Fruit fly (Drosophila melanogaster) whole organism, embryonic: ENCODE results near the gene CG14309.

Experiments
- Aef1 ChIP-seq: fragments of 200-800 bp; sonication (Bioruptor generic); IDR thresholded peaks from 3 replicates; pipeline ENCODE4 v1.3.6; 2022; ENCODE audit warnings: missing biosample characterization, missing genetic modification characterization
- C15 ChIP-seq: fragments of 200-800 bp; sonication (Bioruptor generic); IDR thresholded peaks from 3 replicates; pipeline ENCODE4 v1.3.6; 2022; ENCODE audit warnings: missing biosample characterization, missing genetic modification characterization
- CG10209 ChIP-seq: fragments of 200-800 bp; sonication (Bioruptor generic); optimal IDR thresholded peaks from 3 replicates; lab custom pipeline; 2017; ENCODE audit warnings: missing biosample characterization, mild to moderate bottlenecking, missing genetic modification characterization, missing genetic modification reagents
- CG10366 ChIP-seq: fragments of 200-800 bp; sonication (Bioruptor generic); IDR thresholded peaks from 2 replicates; pipeline ENCODE4 v1.3.6; 2022; ENCODE audit warnings: missing biosample characterization, missing genetic modification characterization
- CG10462 ChIP-seq: fragments of 200-800 bp; sonication (Bioruptor generic); optimal IDR thresholded peaks from 2 replicates; lab custom pipeline; 2016; ENCODE audit warnings: missing biosample characterization, missing genetic modification characterization
- CG11085 ChIP-seq: fragments of 200-800 bp; sonication (Bioruptor generic); IDR thresholded peaks from 2 replicates; pipeline ENCODE4 v1.3.6; 2022; ENCODE audit warnings: missing biosample characterization, missing genetic modification characterization
- CG12071 ChIP-seq: fragments of 200-800 bp; sonication (Bioruptor generic); optimal IDR thresholded peaks from 3 replicates; lab custom pipeline; 2018; ENCODE audit warnings: missing biosample characterization, mild to moderate bottlenecking, missing genetic modification characterization
- CG12219 ChIP-seq: fragments of 200-800 bp; sonication (Bioruptor generic); optimal IDR thresholded peaks from 3 replicates; lab custom pipeline; 2018; ENCODE audit warnings: missing biosample characterization, mild to moderate bottlenecking, missing genetic modification characterization
- CG12659 ChIP-seq: fragments of 200-800 bp; sonication (Bioruptor generic); optimal IDR thresholded peaks from 3 replicates; lab custom pipeline; 2017; ENCODE audit warnings: mild to moderate bottlenecking, missing biosample characterization, missing genetic modification reagents, missing genetic modification characterization
- CG13424 ChIP-seq: fragments of 200-800 bp; sonication (Bioruptor generic); optimal IDR thresholded peaks from 2 replicates; lab custom pipeline; 2019; ENCODE audit warnings: missing biosample characterization, mild to moderate bottlenecking, missing genetic modification characterization, moderate library complexity
- CG14860 ChIP-seq: fragments of 200-800 bp; sonication (Bioruptor generic); IDR thresholded peaks from 3 replicates; pipeline ENCODE4 v1.3.6; 2022; ENCODE audit warnings: missing biosample characterization, missing genetic modification characterization; ENCODE audit not compliant: partially characterized antibody
- CG1603 ChIP-seq: fragments of 200-800 bp; sonication (Bioruptor generic); optimal IDR thresholded peaks from 2 replicates; lab custom pipeline; 2019; ENCODE audit warnings: missing biosample characterization, mild to moderate bottlenecking, missing genetic modification characterization, moderate library complexity
- CG16863 ChIP-seq: fragments of 200-800 bp; sonication (Bioruptor generic); optimal IDR thresholded peaks from 3 replicates; lab custom pipeline; 2016; ENCODE audit warnings: missing biosample characterization, missing genetic modification characterization
- CG2120 ChIP-seq: fragments of 200-800 bp; sonication (Bioruptor generic); optimal IDR thresholded peaks from 3 replicates; lab custom pipeline; 2016; ENCODE audit warnings: missing biosample characterization, missing genetic modification characterization
- CG31224 ChIP-seq: fragments of 200-800 bp; sonication (Bioruptor generic); IDR thresholded peaks from 2 replicates; pipeline ENCODE4 v1.3.6; 2022; ENCODE audit warnings: missing biosample characterization, missing genetic modification characterization
- CG31365 ChIP-seq: fragments of 200-800 bp; sonication (Bioruptor generic); optimal IDR thresholded peaks from 2 replicates; lab custom pipeline; 2018; ENCODE audit warnings: missing biosample characterization, mild to moderate bottlenecking, missing genetic modification characterization
- CG32532 ChIP-seq: fragments of 200-800 bp; sonication (Bioruptor generic); IDR thresholded peaks from 2 replicates; pipeline ENCODE4 v1.3.6; 2022; ENCODE audit warnings: missing biosample characterization, missing genetic modification characterization
- CG3407 ChIP-seq: fragments of 200-800 bp; sonication (Bioruptor generic); optimal IDR thresholded peaks from 2 replicates; lab custom pipeline; 2018; ENCODE audit warnings: missing biosample characterization, mild to moderate bottlenecking, missing genetic modification characterization
- CG43689 ChIP-seq: fragments of 200-800 bp; sonication (Bioruptor generic); IDR thresholded peaks from 2 replicates; pipeline ENCODE4 v1.3.6; 2022; ENCODE audit warnings: missing biosample characterization, missing genetic modification characterization
- CG4404 ChIP-seq: fragments of 200-800 bp; sonication (Bioruptor generic); IDR thresholded peaks from 2 replicates; pipeline ENCODE4 v1.3.6; 2022; ENCODE audit warnings: missing biosample characterization, missing genetic modification characterization
- CG4424 ChIP-seq: fragments of 200-800 bp; sonication (Bioruptor generic); optimal IDR thresholded peaks from 3 replicates; lab custom pipeline; 2016; ENCODE audit warnings: missing biosample characterization, missing genetic modification characterization
- CG4854 ChIP-seq: fragments of 200-800 bp; sonication (Bioruptor generic); optimal IDR thresholded peaks from 2 replicates; lab custom pipeline; 2016; ENCODE audit warnings: missing biosample characterization, missing genetic modification characterization, inconsistent platforms
- CG6765 ChIP-seq: fragments of 200-800 bp; sonication (Bioruptor generic); optimal IDR thresholded peaks from 3 replicates; lab custom pipeline; 2017; ENCODE audit warnings: missing biosample characterization, mild to moderate bottlenecking, missing genetic modification characterization
- CG8765 ChIP-seq: fragments of 200-800 bp; sonication (Bioruptor generic); IDR thresholded peaks from 2 replicates; pipeline ENCODE4 v1.3.6; 2022; ENCODE audit warnings: missing biosample characterization, missing genetic modification characterization
- CG9876 ChIP-seq: fragments of 200-800 bp; sonication (Bioruptor generic); optimal IDR thresholded peaks from 2 replicates; lab custom pipeline; 2016; ENCODE audit warnings: missing biosample characterization, missing genetic modification characterization
- Dp ChIP-seq: fragments of 200-800 bp; sonication (Bioruptor generic); optimal IDR thresholded peaks from 2 replicates; lab custom pipeline; 2018; ENCODE audit warnings: missing biosample characterization, mild to moderate bottlenecking, missing genetic modification characterization, moderate library complexity
- Ets65A ChIP-seq: fragments of 200-800 bp; sonication (Bioruptor generic); peaks from one replicate; lab custom pipeline; 2016; ENCODE audit warnings: missing biosample characterization, missing genetic modification characterization
- Fer2 ChIP-seq: fragments of 200-800 bp; sonication (Bioruptor generic); optimal IDR thresholded peaks from 2 replicates; lab custom pipeline; 2018; ENCODE audit warnings: missing biosample characterization, mild to moderate bottlenecking, missing genetic modification characterization, moderate library complexity
- HHEX ChIP-seq: fragments of 200-800 bp; sonication (Bioruptor generic); optimal IDR thresholded peaks from 3 replicates; lab custom pipeline; 2017; ENCODE audit warnings: missing biosample characterization, mild to moderate bottlenecking, missing genetic modification characterization, missing genetic modification reagents
- NFAT ChIP-seq: fragments of 200-800 bp; sonication (Bioruptor generic); IDR thresholded peaks from 2 replicates; pipeline ENCODE4 v1.3.6; 2022; ENCODE audit warnings: missing biosample characterization, missing genetic modification characterization
- Nf-YC ChIP-seq: fragments of 200-800 bp; optimal IDR thresholded peaks from 3 replicates; lab custom pipeline; 2019; ENCODE audit warnings: missing biosample characterization, mild to moderate bottlenecking, missing genetic modification characterization, moderate library complexity
- Optix ChIP-seq: fragments of 200-800 bp; sonication (Bioruptor generic); IDR thresholded peaks from 3 replicates; pipeline ENCODE4 v1.3.6; 2022; ENCODE audit warnings: missing biosample characterization, missing genetic modification characterization
- Ravus ChIP-seq: fragments of 200-800 bp; sonication (Bioruptor generic); IDR thresholded peaks from 2 replicates; pipeline ENCODE4 v1.3.6; 2022; ENCODE audit warnings: missing biosample characterization, missing genetic modification characterization
- Sin3A ChIP-seq: fragments of >200 bp; optimal IDR thresholded peaks from 2 replicates; lab custom pipeline; 2018
- Spps ChIP-seq: fragments of 200-800 bp; sonication (Bioruptor generic); optimal IDR thresholded peaks from 2 replicates; lab custom pipeline; 2018; ENCODE audit warnings: missing biosample characterization, mild to moderate bottlenecking, missing genetic modification characterization
- Ssrp ChIP-seq: fragments of 200-800 bp; sonication (Bioruptor generic); optimal IDR thresholded peaks from 2 replicates; lab custom pipeline; 2018; ENCODE audit warnings: missing biosample characterization, mild to moderate bottlenecking, missing genetic modification characterization, moderate library complexity
- Usf ChIP-seq: fragments of 200-800 bp; sonication (Bioruptor generic); optimal IDR thresholded peaks from 2 replicates; lab custom pipeline; 2017; ENCODE audit warnings: missing genotype, missing biosample characterization, missing genetic modification characterization
- Xrp1 ChIP-seq: fragments of 200-800 bp; sonication (Bioruptor generic); IDR thresholded peaks from 2 replicates; pipeline ENCODE4 v1.3.6; 2022; ENCODE audit warnings: missing biosample characterization, missing genetic modification characterization
- al ChIP-seq: fragments of 200-800 bp; sonication (Bioruptor generic); IDR thresholded peaks from 2 replicates; pipeline ENCODE4 v1.3.6; 2022; ENCODE audit warnings: missing biosample characterization, missing genetic modification characterization
- crc ChIP-seq: fragments of 200-800 bp; sonication (Bioruptor generic); optimal IDR thresholded peaks from 2 replicates; lab custom pipeline; 2016; ENCODE audit warnings: missing biosample characterization, missing genetic modification characterization
- crp ChIP-seq, 2 experiments: fragments of 200-800 bp; sonication (Bioruptor generic); optimal IDR thresholded peaks; 2 replicates in 1 of 2; 3 replicates in 1 of 2; lab custom pipeline; 2017; ENCODE audit warnings: missing biosample characterization in 2 of 2, missing genetic modification characterization in 2 of 2, mild to moderate bottlenecking in 1 of 2, moderate library complexity in 1 of 2
- dati ChIP-seq: fragments of 200-800 bp; sonication (Bioruptor generic); IDR thresholded peaks from 2 replicates; pipeline ENCODE4 v1.3.6; 2022; ENCODE audit warnings: missing biosample characterization, missing genetic modification characterization
- ems ChIP-seq: fragments of 200-800 bp; sonication (Bioruptor generic); optimal IDR thresholded peaks from 3 replicates; lab custom pipeline; 2016; ENCODE audit warnings: missing biosample characterization, missing genetic modification characterization
- hbn ChIP-seq: fragments of 200-800 bp; sonication (Bioruptor generic); IDR thresholded peaks from 2 replicates; pipeline ENCODE4 v1.3.6; 2022; ENCODE audit warnings: missing biosample characterization, missing genetic modification characterization; ENCODE audit not compliant: partially characterized antibody
- hkb ChIP-seq, 2 experiments: fragments of 200-800 bp in 1 of 2; fragments of >200 bp in 1 of 2; sonication (Bioruptor generic) in 1 of 2; IDR thresholded peaks in 1 of 2; optimal IDR thresholded peaks in 1 of 2; 2 replicates each; pipeline versions ENCODE4 v1.3.6 to Lab custom; 2017 to 2022; ENCODE audit warnings: missing biosample characterization in 1 of 2, missing genetic modification characterization in 1 of 2
- mirr ChIP-seq: fragments of 200-800 bp; sonication (Bioruptor generic); optimal IDR thresholded peaks from 3 replicates; lab custom pipeline; 2018; ENCODE audit warnings: missing biosample characterization, mild to moderate bottlenecking, missing genetic modification characterization
- pita ChIP-seq: fragments of 200-800 bp; sonication (Bioruptor generic); optimal IDR thresholded peaks from 2 replicates; lab custom pipeline; 2017; ENCODE audit warnings: missing biosample characterization, mild to moderate bottlenecking, missing genetic modification characterization
- psq ChIP-seq: fragments of 200-800 bp; sonication (Bioruptor generic); optimal IDR thresholded peaks from 2 replicates; lab custom pipeline; 2017; ENCODE audit warnings: missing biosample characterization, missing genetic modification characterization
- sob ChIP-seq: fragments of 200-800 bp; sonication (Bioruptor generic); IDR thresholded peaks from 2 replicates; pipeline ENCODE4 v1.3.6; 2022; ENCODE audit warnings: missing biosample characterization, missing genetic modification characterization
- stc ChIP-seq: fragments of 200-800 bp; sonication (Bioruptor generic); IDR thresholded peaks from 2 replicates; pipeline ENCODE4 v1.3.6; 2022; ENCODE audit warnings: missing biosample characterization, missing genetic modification characterization
- vvl ChIP-seq: fragments of 200-800 bp; sonication (Bioruptor generic); IDR thresholded peaks from 2 replicates; pipeline ENCODE4 v1.3.6; 2022; ENCODE audit warnings: missing biosample characterization, missing genetic modification characterization
- yki ChIP-seq: fragments of >200 bp; optimal IDR thresholded peaks from 3 replicates; lab custom pipeline; 2018

Gene CG14309

dm6 chr3R:18404713-18405112 is 19.8 kb upstream of the CG14309 start, which contains the start of gene CG7685 (continued):
- TF ChIP-seq CG12071 (GFP tag; lab: Kevin White, UChicago), result peak; percentile 45
- TF ChIP-seq Aef1, result peak; percentile 84
- no peak for TF ChIP-seq CG9876 (GFP tag; lab: Kevin White, UChicago)
- TF ChIP-seq NFAT (GFP tag; lab: Robert Waterston, UW), result peak; percentile 76
- peak; percentile 58; the same call in 1 of the 2 replicates for TF ChIP-seq sob (GFP tag; lab: Robert Waterston, UW)
- TF ChIP-seq hkb (optimal IDR thresholded peaks at IDR 0.05; lab: Kevin White, UChicago), result no peak
- peak; percentile 59 for TF ChIP-seq hkb (GFP tag; IDR thresholded peaks at IDR 0.05; lab: Robert Waterston, UW)
- no peak for TF ChIP-seq Sin3A (lab: Kevin White, UChicago)
- TF ChIP-seq CG4854 (GFP tag; lab: Kevin White, UChicago), result peak; percentile 68
- peak; percentile 66 for TF ChIP-seq CG1603
- TF ChIP-seq CG12219 (GFP tag; lab: Kevin White, UChicago), result peak; percentile 29
- TF ChIP-seq Ssrp, result peak; percentile 33
- TF ChIP-seq CG10462 (GFP tag; lab: Kevin White, UChicago), result no peak
- no peak for TF ChIP-seq Ravus (GFP tag; lab: Robert Waterston, UW)
- peak; percentile 70 for TF ChIP-seq CG32532 (GFP tag; lab: Robert Waterston, UW)
- no peak for TF ChIP-seq Usf (GFP tag; lab: Kevin White, UChicago)
- peak; percentile 85 for TF ChIP-seq CG2120 (GFP tag; lab: Kevin White, UChicago)
- TF ChIP-seq CG10366 (GFP tag; lab: Robert Waterston, UW), result peak; percentile 41
- TF ChIP-seq CG4404 (GFP tag; lab: Robert Waterston, UW), result no peak
- TF ChIP-seq CG43689 (GFP tag; lab: Robert Waterston, UW), result no peak
- peak; percentile 71 for TF ChIP-seq Xrp1 (GFP tag; lab: Robert Waterston, UW)
- TF ChIP-seq crc, result peak; percentile 60
- peak; percentile 33 for TF ChIP-seq Fer2 (tag; lab: Kevin White, UChicago)
- TF ChIP-seq HHEX (GFP tag; lab: Kevin White, UChicago), result peak; percentile 40
- TF ChIP-seq Ets65A (GFP tag; lab: Kevin White, UChicago), result peak; percentile 89
- no peak for TF ChIP-seq hbn (GFP tag; lab: Robert Waterston, UW)
- no peak for TF ChIP-seq CG11085
- TF ChIP-seq al (GFP tag; lab: Robert Waterston, UW), result peak; percentile 34; the same call in 1 of the 2 replicates
- TF ChIP-seq mirr (GFP tag; lab: Kevin White, UChicago), result peak; percentile 66
- TF ChIP-seq pita (GFP tag; lab: Kevin White, UChicago), result no peak
- TF ChIP-seq dati (GFP tag; lab: Robert Waterston, UW), result no peak
- no peak for TF ChIP-seq CG14860 (GFP tag; lab: Robert Waterston, UW)
- TF ChIP-seq CG31365 (tag; lab: Kevin White, UChicago), result peak; percentile 14
- no peak for TF ChIP-seq Spps (tag; lab: Kevin White, UChicago)
- TF ChIP-seq stc (GFP tag; lab: Robert Waterston, UW), result peak; percentile 8; the same call in 1 of the 2 replicates
- peak; percentile 66 for TF ChIP-seq CG13424 (tag; lab: Kevin White, UChicago)
- TF ChIP-seq CG3407 (GFP tag; lab: Kevin White, UChicago), result peak; percentile 23
- no peak for TF ChIP-seq yki
- peak; percentile 66 for TF ChIP-seq ems (GFP tag; lab: Kevin White, UChicago)
- TF ChIP-seq CG8765 (GFP tag; lab: Robert Waterston, UW), result no peak
- TF ChIP-seq vvl (GFP tag; lab: Robert Waterston, UW), result peak; percentile 84
- peak; percentile 58 for TF ChIP-seq CG16863
- peak in 1 of 2 experiments; percentile 60 for TF ChIP-seq crp (GFP tag; optimal IDR thresholded peaks at IDR 0.05; lab: Kevin White, UChicago)
- TF ChIP-seq Dp (GFP tag; lab: Kevin White, UChicago), result peak; percentile 71
- peak; percentile 69 for TF ChIP-seq Nf-YC (tag; lab: Kevin White, UChicago)
- peak; percentile 20 for TF ChIP-seq CG6765 (GFP tag; lab: Kevin White, UChicago)
- TF ChIP-seq Optix (GFP tag; lab: Robert Waterston, UW), result no peak
- no peak for TF ChIP-seq C15 (GFP tag; lab: Robert Waterston, UW)
- no peak for TF ChIP-seq CG31224 (GFP tag; lab: Robert Waterston, UW)
- TF ChIP-seq psq (GFP tag; lab: Kevin White, UChicago), result no peak
- peak; percentile 55 for TF ChIP-seq CG10209
- TF ChIP-seq CG12659 (GFP tag; lab: Kevin White, UChicago), result peak; percentile 75
- TF ChIP-seq CG4424 (GFP tag; lab: Kevin White, UChicago), result peak; percentile 55
